Worm (Caenorhabditis elegans) whole organism, midembryonic: ENCODE data around the gene F41E7.2.

Experiments used
- flt-1 ChIP-seq: fragments of 200-800 bp; sonication (Bioruptor generic); IDR thresholded peaks from 2 replicates; pipeline ENCODE4 v1.3.6; 2022; ENCODE audit warnings: missing genetic modification characterization, missing compliant biosample characterization
- klf-2 ChIP-seq: fragments of 200-800 bp; sonication (Bioruptor generic); conservative IDR thresholded peaks from 2 replicates; pipeline ENCODE4 v1.3.6; 2022; ENCODE audit warnings: missing genetic modification reagents, missing genetic modification characterization, missing compliant biosample characterization
- tab-1 ChIP-seq: fragments of 200-800 bp; sonication (Bioruptor generic); IDR thresholded peaks from 2 replicates; pipeline ENCODE4 v1.3.6; 2022; ENCODE audit warnings: missing genetic modification characterization, missing compliant biosample characterization

ce11 chrX:10230872-10231271, 42.6 kb upstream of the F41E7.2 start:
- TF ChIP-seq tab-1 (no peak), flt-1 (no peak), klf-2 (GFP tag; lab: Robert Waterston, UW) (no peak)
